Fruit fly (Drosophila melanogaster) whole organism, wandering third instar larva: ENCODE results near the gene Tao.

Experiments used
- Abd-B ChIP-seq: fragments of >200 bp; optimal IDR thresholded peaks from 2 replicates; lab custom pipeline; 2017; ENCODE audit warnings: missing biosample characterization, missing genetic modification characterization
- CG9705 ChIP-seq: fragments of 200-800 bp; sonication (Bioruptor generic); optimal IDR thresholded peaks from 2 replicates; lab custom pipeline; 2018; ENCODE audit warnings: missing biosample characterization, mild to moderate bottlenecking, missing genetic modification characterization
- CrebA ChIP-seq: fragments of 200-800 bp; sonication (Bioruptor generic); optimal IDR thresholded peaks from 2 replicates; lab custom pipeline; 2016; ENCODE audit warnings: missing biosample characterization, mild to moderate bottlenecking, missing genetic modification characterization, borderline replicate concordance
- GATAd ChIP-seq: sonication (Bioruptor generic); optimal IDR thresholded peaks from 2 replicates; lab custom pipeline; 2016; ENCODE audit warnings: missing biosample characterization, missing genetic modification characterization
- HLH106 ChIP-seq: fragments of 200-800 bp; optimal IDR thresholded peaks from 3 replicates; lab custom pipeline; 2019; ENCODE audit warnings: missing biosample characterization, mild to moderate bottlenecking, missing genetic modification characterization, moderate library complexity
- Hr78 ChIP-seq: fragments of >200 bp; optimal IDR thresholded peaks from 2 replicates; lab custom pipeline; 2017; ENCODE audit warnings: missing biosample characterization, missing genetic modification characterization
- Hr83 ChIP-seq: fragments of 200-300 bp; sonication (Bioruptor generic); optimal IDR thresholded peaks from 2 replicates; lab custom pipeline; 2016; ENCODE audit warnings: missing biosample characterization, mild to moderate bottlenecking, missing genetic modification characterization, moderate library complexity; ENCODE audit not compliant: poor library complexity, severe bottlenecking
- Jra ChIP-seq: sonication (Bioruptor generic); optimal IDR thresholded peaks from 2 replicates; lab custom pipeline; 2016; ENCODE audit warnings: missing biosample characterization, missing genetic modification characterization
- Myc ChIP-seq: fragments of >200 bp; optimal IDR thresholded peaks from 2 replicates; lab custom pipeline; 2017
- N ChIP-seq: fragments of >200 bp; optimal IDR thresholded peaks from 2 replicates; lab custom pipeline; 2018; ENCODE audit warnings: missing biosample characterization, missing external identifiers, missing genetic modification characterization
- OdsH ChIP-seq: fragments of 200-800 bp; sonication (Bioruptor generic); optimal IDR thresholded peaks from 2 replicates; lab custom pipeline; 2016; ENCODE audit warnings: missing biosample characterization, mild to moderate bottlenecking, missing genetic modification characterization
- Rel ChIP-seq, 2 experiments: fragments of 200-800 bp; sonication (Bioruptor generic) in 1 of 2; optimal IDR thresholded peaks; 2 replicates in 1 of 2; 3 replicates in 1 of 2; lab custom pipeline; 2016 to 2019; ENCODE audit warnings: mild to moderate bottlenecking in 2 of 2, missing biosample characterization in 2 of 2, missing genetic modification characterization in 2 of 2, moderate library complexity in 1 of 2
- Sp1 ChIP-seq: fragments of 200-800 bp; sonication (Bioruptor generic); optimal IDR thresholded peaks from 3 replicates; lab custom pipeline; 2019; ENCODE audit warnings: missing biosample characterization, mild to moderate bottlenecking, missing genetic modification characterization, moderate library complexity
- Vsx2 ChIP-seq: fragments of 200-300, 225-300 bp; sonication (Bioruptor generic); optimal IDR thresholded peaks from 2 replicates; lab custom pipeline; 2018; ENCODE audit warnings: missing biosample characterization, missing genetic modification characterization; ENCODE audit not compliant: partially characterized antibody
- br ChIP-seq: fragments of 200-800 bp; sonication (Bioruptor generic); optimal IDR thresholded peaks from 2 replicates; lab custom pipeline; 2016; ENCODE audit warnings: missing biosample characterization, missing genetic modification characterization
- brk ChIP-seq: fragments of 200-800 bp; sonication (Bioruptor generic); optimal IDR thresholded peaks from 2 replicates; lab custom pipeline; 2016; ENCODE audit warnings: missing biosample characterization, mild to moderate bottlenecking, missing genetic modification characterization
- dl ChIP-seq, 2 experiments: fragments of 175-275, 200-275 bp in 1 of 2; fragments of 200-275 bp in 1 of 2; sonication (Bioruptor generic); optimal IDR thresholded peaks; lab custom pipeline; 2018; ENCODE audit warnings: mild to moderate bottlenecking in 2 of 2, missing biosample characterization in 2 of 2, missing genetic modification characterization in 2 of 2, moderate library complexity in 2 of 2; ENCODE audit not compliant: partially characterized antibody in 2 of 2, insufficient read depth in 1 of 2
- dmrt93B ChIP-seq: fragments of 200-800 bp; sonication (Bioruptor generic); optimal IDR thresholded peaks from 2 replicates; lab custom pipeline; 2018; ENCODE audit warnings: missing biosample characterization, mild to moderate bottlenecking, missing genetic modification characterization
- dsf ChIP-seq: sonication (Bioruptor generic); optimal IDR thresholded peaks from 2 replicates; lab custom pipeline; 2016; ENCODE audit warnings: missing biosample characterization, missing genetic modification characterization, borderline replicate concordance
- ey ChIP-seq: fragments of 200-800 bp; sonication (Bioruptor generic); optimal IDR thresholded peaks from 2 replicates; lab custom pipeline; 2016; ENCODE audit warnings: missing biosample characterization, missing genetic modification characterization
- foxo ChIP-seq, 2 experiments: fragments of 200-800 bp; sonication (Bioruptor generic); optimal IDR thresholded peaks; 2 replicates in 1 of 2; 3 replicates in 1 of 2; lab custom pipeline; 2016 to 2017; ENCODE audit warnings: missing biosample characterization in 2 of 2, missing genetic modification characterization in 2 of 2
- fru ChIP-seq: fragments of 200-800 bp; sonication (Bioruptor generic); optimal IDR thresholded peaks from 3 replicates; lab custom pipeline; 2016; ENCODE audit warnings: missing biosample characterization, mild to moderate bottlenecking, missing genetic modification characterization
- h ChIP-seq: fragments of 200-800 bp; sonication (Bioruptor generic); optimal IDR thresholded peaks from 3 replicates; lab custom pipeline; 2016; ENCODE audit warnings: missing biosample characterization, mild to moderate bottlenecking, missing genetic modification characterization
- jim ChIP-seq: fragments of 175-275, 200-325 bp; sonication (Bioruptor generic); optimal IDR thresholded peaks from 2 replicates; lab custom pipeline; 2016; ENCODE audit warnings: missing biosample characterization, mild to moderate bottlenecking, missing genetic modification characterization
- lola ChIP-seq: fragments of >200 bp; optimal IDR thresholded peaks from 2 replicates; lab custom pipeline; 2017; ENCODE audit warnings: missing biosample characterization, missing genetic modification characterization
- pan ChIP-seq: fragments of >200 bp; optimal IDR thresholded peaks from 2 replicates; lab custom pipeline; 2017
- psq ChIP-seq: fragments of 200-800 bp; sonication (Bioruptor generic); optimal IDR thresholded peaks from 3 replicates; lab custom pipeline; 2017; ENCODE audit warnings: missing biosample characterization, mild to moderate bottlenecking, missing genetic modification characterization, moderate library complexity
- sage ChIP-seq: fragments of 200-800 bp; sonication (Bioruptor generic); optimal IDR thresholded peaks from 2 replicates; lab custom pipeline; 2016; ENCODE audit warnings: missing biosample characterization, mild to moderate bottlenecking, missing genetic modification characterization
- sv ChIP-seq: fragments of 200-800 bp; sonication (Bioruptor generic); optimal IDR thresholded peaks from 3 replicates; lab custom pipeline; 2016; ENCODE audit warnings: missing biosample characterization, missing genetic modification characterization
- usp ChIP-seq: fragments of >200 bp; optimal IDR thresholded peaks from 2 replicates; lab custom pipeline; 2017; ENCODE audit warnings: missing biosample characterization, missing genetic modification characterization

Gene Tao

DNA sequence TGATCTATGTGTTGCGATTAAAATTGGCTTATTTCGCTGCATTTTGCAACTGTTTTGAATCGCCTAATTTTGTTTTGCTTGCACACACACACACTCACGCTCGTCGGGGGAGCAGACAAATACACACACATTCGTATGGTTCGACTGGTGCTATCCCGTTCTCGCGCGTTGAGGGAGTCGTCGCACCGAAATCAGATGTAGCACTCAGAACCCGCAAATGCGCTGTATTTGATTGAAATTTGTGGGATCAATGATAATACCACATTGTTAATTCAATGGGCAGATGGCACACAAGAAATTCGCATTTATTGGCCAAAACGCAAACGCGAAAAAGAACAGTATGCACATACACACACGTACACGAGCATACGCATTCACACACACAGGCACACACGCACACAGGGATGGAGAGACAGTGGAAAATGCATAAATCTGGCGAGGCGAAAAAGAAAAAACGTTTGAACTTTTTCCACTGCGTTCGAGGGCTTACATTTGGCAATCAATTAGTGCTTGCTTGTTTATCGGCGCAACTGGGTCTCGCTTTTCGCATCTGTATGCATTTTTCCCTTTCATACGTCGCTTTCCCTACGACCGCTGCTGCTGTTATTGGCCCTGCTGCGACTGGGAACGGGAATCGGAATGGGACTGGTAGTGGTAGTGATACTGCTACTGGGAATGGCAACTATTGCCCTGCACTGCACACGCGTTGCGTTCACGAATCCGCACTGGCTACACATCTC lies 522 bp downstream of the Tao start:
- TF ChIP-seq psq (GFP tag; lab: Kevin White, UChicago), result no peak
- TF ChIP-seq Hr78, result peak; percentile 24
- TF ChIP-seq h (GFP tag; lab: Kevin White, UChicago), result peak; percentile 33
- peak in 1 of 2 experiments; percentile 33 for TF ChIP-seq foxo (GFP tag; optimal IDR thresholded peaks at IDR 0.05; lab: Kevin White, UChicago)
- TF ChIP-seq Jra (GFP tag; lab: Kevin White, UChicago), result no peak
- TF ChIP-seq Abd-B (GFP tag; lab: Kevin White, UChicago), result peak; percentile 73
- TF ChIP-seq N (GFP tag; lab: Kevin White, UChicago), result peak; percentile 89
- no peak for TF ChIP-seq br
- TF ChIP-seq dl (GFP tag; optimal IDR thresholded peaks at IDR 0.05; lab: Kevin White, UChicago; ENCODE audit: insufficient read depth in 1 of 2, partially characterized antibody in 2 of 2), result no peak

DNA sequence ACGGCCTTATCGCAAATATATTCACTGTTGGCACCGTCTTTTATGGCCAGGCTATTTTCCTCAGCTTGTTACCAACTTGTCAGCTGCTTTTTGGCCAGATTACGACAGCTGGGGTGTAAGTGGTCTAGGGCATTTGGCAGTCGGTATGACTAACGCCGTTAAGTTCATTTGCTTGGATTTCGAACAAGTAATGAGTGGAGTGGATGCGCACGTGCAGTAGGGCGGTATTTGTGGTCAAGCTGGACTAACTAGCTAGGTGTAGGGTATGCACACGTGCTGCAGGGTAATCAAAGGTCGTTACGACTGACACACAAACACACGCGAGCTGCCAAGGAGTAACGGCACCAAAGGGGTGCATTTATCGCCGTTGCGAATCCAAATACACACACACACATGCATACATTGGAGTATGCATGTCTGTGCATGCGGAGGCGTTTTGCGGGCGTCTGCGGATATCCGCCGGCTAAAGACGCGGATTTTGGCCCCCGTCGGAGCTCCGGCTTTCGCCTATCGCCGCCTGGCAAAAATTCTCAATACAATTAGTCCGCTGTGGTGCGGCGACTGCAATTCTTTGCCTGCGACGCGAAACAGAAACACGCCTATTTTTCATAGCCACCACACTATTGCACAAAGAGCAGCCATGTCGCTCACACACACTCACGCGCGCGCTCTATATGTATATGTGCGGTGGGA lies 1.5 kb downstream of the Tao start:
- TF ChIP-seq Abd-B (GFP tag; lab: Kevin White, UChicago) (peak; percentile 8), fru (GFP tag; lab: Kevin White, UChicago) (no peak), jim (GFP tag; lab: Kevin White, UChicago) (no peak), N (GFP tag; lab: Kevin White, UChicago) (peak; percentile 83)

DNA sequence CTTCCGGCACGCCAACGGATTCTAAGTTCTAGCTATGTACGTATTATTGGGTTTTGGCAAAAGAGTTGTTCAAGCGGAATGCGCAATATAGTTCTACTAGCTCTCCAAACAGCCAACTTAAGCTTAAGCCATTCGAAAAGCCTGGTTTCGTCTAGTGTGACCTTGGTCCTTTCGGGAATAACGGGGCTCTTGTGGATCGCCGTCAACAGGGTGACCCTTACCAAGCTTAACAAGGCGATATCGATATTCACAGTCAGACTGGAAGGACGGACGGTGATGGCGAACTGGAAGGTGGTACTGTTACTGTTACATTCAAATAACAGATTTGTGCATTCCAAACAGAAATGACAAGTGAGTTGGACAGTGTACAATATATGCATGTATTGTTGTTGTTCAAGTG lies 5.9 kb downstream of the Tao start:
- no peak for TF ChIP-seq usp (GFP tag; lab: Kevin White, UChicago)
- TF ChIP-seq dsf, result no peak
- TF ChIP-seq brk (GFP tag; lab: Kevin White, UChicago), result no peak
- no peak for TF ChIP-seq HLH106 (tag; lab: Kevin White, UChicago)
- TF ChIP-seq foxo (GFP tag; optimal IDR thresholded peaks at IDR 0.05; lab: Kevin White, UChicago), result no peak
- no peak for TF ChIP-seq N (GFP tag; lab: Kevin White, UChicago)
- TF ChIP-seq h (GFP tag; lab: Kevin White, UChicago), result no peak
- no peak for TF ChIP-seq Abd-B (GFP tag; lab: Kevin White, UChicago)

dm6 chrX:19565714-19566316 lies 13.8 kb downstream of the Tao start, which contains the start of the genes Grip84 and car:
TSS of gene Grip84 (minus strand) at chrX:19565764.
TSS of gene car (plus strand) at chrX:19566019.
- TF ChIP-seq sv, result peak; percentile 58
- TF ChIP-seq HLH106 (tag; lab: Kevin White, UChicago), result peak; percentile 66
- no peak for TF ChIP-seq Hr83 (GFP tag; lab: Kevin White, UChicago)
- TF ChIP-seq pan (lab: Kevin White, UChicago), result no peak
- peak; percentile 53 for TF ChIP-seq fru (GFP tag; lab: Kevin White, UChicago)
- no peak for TF ChIP-seq br
- peak; percentile 37 for TF ChIP-seq CG9705
- TF ChIP-seq psq (GFP tag; lab: Kevin White, UChicago), result peak; percentile 48
- no peak for TF ChIP-seq jim (GFP tag; lab: Kevin White, UChicago)
- peak; percentile 64 for TF ChIP-seq N (GFP tag; lab: Kevin White, UChicago)
- TF ChIP-seq dsf, result no peak
- peak; percentile 32 for TF ChIP-seq ey (GFP tag; lab: Kevin White, UChicago)
- no peak for TF ChIP-seq GATAd (GFP tag; lab: Kevin White, UChicago)

- TF ChIP-seq Hr83 (GFP tag; lab: Kevin White, UChicago), result no peak
- TF ChIP-seq sage (GFP tag; lab: Kevin White, UChicago), result no peak
- TF ChIP-seq Vsx2, result no peak
- no peak for TF ChIP-seq Rel (GFP tag; optimal IDR thresholded peaks at IDR 0.05; lab: Kevin White, UChicago)
- TF ChIP-seq Rel (tag; optimal IDR thresholded peaks at IDR 0.05; lab: Kevin White, UChicago), result no peak
- no peak for TF ChIP-seq OdsH
- no peak for TF ChIP-seq Hr78
- TF ChIP-seq dsf, result no peak
- no peak for TF ChIP-seq Myc (lab: Kevin White, UChicago)
- no peak for TF ChIP-seq ey (GFP tag; lab: Kevin White, UChicago)
- no peak for TF ChIP-seq CrebA (GFP tag; lab: Kevin White, UChicago)
- no peak for TF ChIP-seq Jra (GFP tag; lab: Kevin White, UChicago)
- no peak for TF ChIP-seq lola
- TF ChIP-seq Abd-B (GFP tag; lab: Kevin White, UChicago), result no peak
- TF ChIP-seq fru (GFP tag; lab: Kevin White, UChicago), result no peak
- no peak for TF ChIP-seq pan (lab: Kevin White, UChicago)
- TF ChIP-seq jim (GFP tag; lab: Kevin White, UChicago), result no peak
- no peak for TF ChIP-seq usp (GFP tag; lab: Kevin White, UChicago)
- no peak for TF ChIP-seq dmrt93B (GFP tag; lab: Kevin White, UChicago)
- no peak for TF ChIP-seq Sp1
- TF ChIP-seq HLH106 (tag; lab: Kevin White, UChicago), result no peak
- TF ChIP-seq, all 38 proteins: peak for 0
Measured at dm6 chrX:19549570-19549969, 30.0 kb downstream of the Tao start.
